Worm (Caenorhabditis elegans) whole organism, midembryonic: Measurements from ENCODE around the gene bir-1.

Experiments used
- T22C8.4 ChIP-seq: fragments of 200-800 bp; sonication (Bioruptor generic); IDR thresholded peaks from 2 replicates; pipeline ENCODE4 v1.3.6; 2022; ENCODE audit warnings: missing genetic modification characterization, missing compliant biosample characterization
- cog-1 ChIP-seq: sonication (generic microtip); optimal IDR thresholded peaks from 2 replicates; lab custom pipeline; 2016; ENCODE audit warnings: missing genetic modification characterization, missing compliant biosample characterization
- flt-1 ChIP-seq: fragments of 200-800 bp; sonication (Bioruptor generic); IDR thresholded peaks from 2 replicates; pipeline ENCODE4 v1.3.6; 2022; ENCODE audit warnings: missing genetic modification characterization, missing compliant biosample characterization
- klf-2 ChIP-seq: fragments of 200-800 bp; sonication (Bioruptor generic); conservative IDR thresholded peaks from 2 replicates; pipeline ENCODE4 v1.3.6; 2022; ENCODE audit warnings: missing genetic modification reagents, missing genetic modification characterization, missing compliant biosample characterization
- med-1 ChIP-seq: sonication (generic microtip); optimal IDR thresholded peaks from 2 replicates; lab custom pipeline; 2017; ENCODE audit warnings: missing genetic modification characterization, mild to moderate bottlenecking, missing compliant biosample characterization, antibody characterized with exemption, missing genetic modification reagents; ENCODE audit not compliant: insufficient read depth
- ref-1 ChIP-seq: fragments of 200-800 bp; sonication (Bioruptor generic); conservative IDR thresholded peaks from 2 replicates; pipeline ENCODE4 v1.3.6; 2022; ENCODE audit warnings: missing genetic modification reagents, missing genetic modification characterization, missing compliant biosample characterization
- tab-1 ChIP-seq: fragments of 200-800 bp; sonication (Bioruptor generic); IDR thresholded peaks from 2 replicates; pipeline ENCODE4 v1.3.6; 2022; ENCODE audit warnings: missing genetic modification characterization, missing compliant biosample characterization
- ztf-23 ChIP-seq: fragments of 200-800 bp; sonication (Bioruptor generic); IDR thresholded peaks from 2 replicates; pipeline ENCODE4 v1.3.6; 2022; ENCODE audit warnings: missing genetic modification reagents, missing genetic modification characterization, missing compliant biosample characterization
- ztf-29 ChIP-seq: fragments of 200-800 bp; sonication (Bioruptor generic); IDR thresholded peaks from 2 replicates; pipeline ENCODE4 v1.3.6; 2022; ENCODE audit warnings: missing genetic modification reagents, missing genetic modification characterization, missing compliant biosample characterization

Gene bir-1

ce11 chrV:11644166-11644565 lies at the start of gene bir-1:
Gene bir-1, plus strand, starts transcription at chrV:11644477.
- TF ChIP-seq T22C8.4 (GFP tag; lab: Robert Waterston, UW) (peak; percentile 76), tab-1 (GFP tag; lab: Robert Waterston, UW) (no peak), klf-2 (GFP tag; lab: Robert Waterston, UW) (no peak), ztf-29 (GFP tag; lab: Robert Waterston, UW) (no peak), ref-1 (peak; percentile 57; the same call in 1 of the 2 replicates), med-1 (no peak), cog-1 (peak; percentile 11), ztf-23 (peak; percentile 69; the same call in 1 of the 2 replicates), flt-1 (no peak)

ce11 chrV:11598807-11599206 lies 45.5 kb upstream of the bir-1 start, which contains the start of gene srx-84:
Gene srx-84, plus strand, starts transcription at chrV:11599107.
- TF ChIP-seq ztf-23 (no peak), klf-2 (GFP tag; lab: Robert Waterston, UW) (no peak), med-1 (no peak), cog-1 (no peak), flt-1 (no peak), ztf-29 (GFP tag; lab: Robert Waterston, UW) (no peak), ref-1 (no peak), tab-1 (GFP tag; lab: Robert Waterston, UW) (no peak), T22C8.4 (GFP tag; lab: Robert Waterston, UW) (no peak)

DNA sequence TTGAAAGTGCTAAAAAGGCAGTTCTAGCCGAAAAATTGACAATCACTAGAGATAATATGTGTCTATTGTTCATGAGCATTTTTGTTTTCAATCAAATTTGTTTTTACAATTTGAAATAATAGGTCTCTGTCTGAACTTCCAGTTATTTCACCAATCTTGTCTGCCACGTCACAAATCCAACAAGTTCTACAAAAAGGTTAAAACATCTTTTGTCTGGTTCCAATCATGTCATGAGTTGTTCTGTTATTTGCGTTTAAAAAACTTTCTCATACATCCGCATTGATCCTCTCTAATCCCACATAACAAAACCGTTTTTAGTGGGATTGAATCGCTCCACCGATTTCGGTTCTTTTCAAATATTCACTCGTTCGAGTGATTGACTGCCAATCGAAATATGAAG lies 43.5 kb upstream of the bir-1 start, which contains the start of gene F35B12.9:
TSS of gene F35B12.9 (plus strand) at position 372 of the 400 bp plus-strand sequence.
- TF ChIP-seq med-1 (no peak), klf-2 (GFP tag; lab: Robert Waterston, UW) (no peak), tab-1 (GFP tag; lab: Robert Waterston, UW) (no peak), cog-1 (no peak), flt-1 (no peak), T22C8.4 (GFP tag; lab: Robert Waterston, UW) (no peak), ref-1 (no peak), ztf-23 (no peak), ztf-29 (GFP tag; lab: Robert Waterston, UW) (no peak)

- TF ChIP-seq T22C8.4 (GFP tag; lab: Robert Waterston, UW) (no peak), med-1 (no peak)
Observed at ce11 chrV:11604484-11604883, 39.8 kb upstream of the bir-1 start, which contains the start of gene dhs-20. Gene dhs-20, minus strand, starts transcription at chrV:11604563.

- TF ChIP-seq tab-1 (GFP tag; lab: Robert Waterston, UW) (no peak), med-1 (no peak), ref-1 (no peak), klf-2 (GFP tag; lab: Robert Waterston, UW) (no peak), ztf-23 (no peak), T22C8.4 (GFP tag; lab: Robert Waterston, UW) (no peak), ztf-29 (GFP tag; lab: Robert Waterston, UW) (no peak), flt-1 (no peak), cog-1 (no peak)
Observed at ce11 chrV:11605227-11605626, 39.0 kb upstream of the bir-1 start.

- TF ChIP-seq ztf-23, result no peak
- TF ChIP-seq ztf-29 (GFP tag; lab: Robert Waterston, UW), result no peak
- TF ChIP-seq med-1, result no peak
- no peak for TF ChIP-seq ref-1
- TF ChIP-seq tab-1 (GFP tag; lab: Robert Waterston, UW), result no peak
Observed at ce11 chrV:11606424-11606823, 37.9 kb upstream of the bir-1 start, which contains the start of gene idpp-16. Gene idpp-16, minus strand, starts transcription at chrV:11606524.

DNA sequence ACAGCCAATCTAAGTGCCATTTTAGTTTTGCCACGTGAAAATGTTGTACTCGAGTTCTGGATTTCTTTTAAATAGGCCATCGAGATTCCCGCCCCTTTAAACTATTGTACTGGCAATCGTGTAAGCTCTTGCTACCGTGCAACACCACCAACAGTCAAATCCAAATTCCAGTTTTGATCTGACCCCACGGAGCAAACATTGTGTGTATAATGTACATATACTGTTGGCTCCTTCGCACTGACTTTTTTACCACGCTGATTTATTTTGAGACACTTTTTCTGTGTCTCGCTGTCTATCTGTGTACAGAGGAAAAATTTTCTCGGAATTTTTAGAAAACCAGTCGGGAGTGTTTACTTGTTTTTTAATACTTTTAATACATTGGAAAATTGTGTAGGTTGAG lies 34.2 kb upstream of the bir-1 start, which contains the start of gene piit-1:
TSS of gene piit-1 (minus strand) at position 101 of the 400 bp plus-strand sequence.
- no peak for TF ChIP-seq cog-1
- no peak for TF ChIP-seq T22C8.4 (GFP tag; lab: Robert Waterston, UW)
- TF ChIP-seq ref-1, result no peak
- no peak for TF ChIP-seq klf-2 (GFP tag; lab: Robert Waterston, UW)
- TF ChIP-seq ztf-23, result no peak
- no peak for TF ChIP-seq med-1
- TF ChIP-seq ztf-29 (GFP tag; lab: Robert Waterston, UW), result no peak
- TF ChIP-seq flt-1, result no peak
- TF ChIP-seq tab-1 (GFP tag; lab: Robert Waterston, UW), result no peak

DNA sequence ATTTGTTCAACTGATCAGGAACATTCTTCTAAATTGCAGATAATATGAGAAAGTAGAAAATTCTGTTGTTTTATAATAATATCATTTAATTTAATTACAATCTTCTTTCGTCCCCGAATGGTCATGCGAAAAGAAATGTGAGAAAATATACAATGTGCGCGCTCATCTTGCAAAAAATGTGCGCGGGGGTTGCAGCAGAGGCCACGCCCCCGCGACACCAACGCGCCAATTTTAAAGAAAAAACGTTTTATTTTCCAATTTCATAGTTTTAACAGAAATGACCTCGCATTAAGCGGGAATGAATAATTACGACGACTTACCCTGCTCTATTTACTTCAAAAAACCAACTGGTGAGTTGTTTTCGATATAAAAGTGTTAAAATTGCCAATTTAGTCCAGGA lies 33.8 kb upstream of the bir-1 start, which contains the start of gene sas-5:
TSS of gene sas-5 (plus strand) at position 257 of the 400 bp plus-strand sequence.
- TF ChIP-seq cog-1 (peak; percentile 45), med-1 (peak; percentile 92), ztf-23 (peak; percentile 91), flt-1 (peak; percentile 92), T22C8.4 (GFP tag; lab: Robert Waterston, UW) (peak; percentile 58; the same call in 1 of the 2 replicates), tab-1 (GFP tag; lab: Robert Waterston, UW) (peak; percentile 86), klf-2 (GFP tag; lab: Robert Waterston, UW) (peak; percentile 85), ref-1 (peak; percentile 53; the same call in 1 of the 2 replicates), ztf-29 (GFP tag; lab: Robert Waterston, UW) (peak; percentile 60)

DNA sequence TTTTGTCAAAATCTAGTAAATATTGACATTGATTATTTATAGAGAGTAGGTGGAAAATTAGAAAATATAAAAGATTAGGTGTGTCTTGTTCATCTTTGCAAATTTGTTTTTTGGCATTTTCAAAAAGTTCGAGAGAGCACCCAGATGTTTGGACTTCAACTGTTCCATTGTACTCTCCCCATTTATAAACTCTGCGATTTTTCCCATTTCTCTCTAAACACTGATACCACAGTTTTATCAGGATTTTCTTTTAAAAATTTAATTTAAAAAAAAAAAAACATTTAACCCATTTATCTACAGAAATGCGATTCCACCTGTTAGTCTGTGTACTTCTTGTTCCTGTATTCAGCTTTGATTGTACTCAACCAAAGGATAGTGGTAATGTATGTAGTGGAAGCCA lies 31.3 kb upstream of the bir-1 start, which contains the start of gene tag-290:
TSS of gene tag-290 (plus strand) at position 301 of the 400 bp plus-strand sequence.
- TF ChIP-seq ztf-29 (GFP tag; lab: Robert Waterston, UW) (no peak), med-1 (no peak), ztf-23 (no peak), ref-1 (no peak), klf-2 (GFP tag; lab: Robert Waterston, UW) (no peak), flt-1 (no peak), tab-1 (GFP tag; lab: Robert Waterston, UW) (no peak), T22C8.4 (GFP tag; lab: Robert Waterston, UW) (no peak), cog-1 (no peak)

DNA sequence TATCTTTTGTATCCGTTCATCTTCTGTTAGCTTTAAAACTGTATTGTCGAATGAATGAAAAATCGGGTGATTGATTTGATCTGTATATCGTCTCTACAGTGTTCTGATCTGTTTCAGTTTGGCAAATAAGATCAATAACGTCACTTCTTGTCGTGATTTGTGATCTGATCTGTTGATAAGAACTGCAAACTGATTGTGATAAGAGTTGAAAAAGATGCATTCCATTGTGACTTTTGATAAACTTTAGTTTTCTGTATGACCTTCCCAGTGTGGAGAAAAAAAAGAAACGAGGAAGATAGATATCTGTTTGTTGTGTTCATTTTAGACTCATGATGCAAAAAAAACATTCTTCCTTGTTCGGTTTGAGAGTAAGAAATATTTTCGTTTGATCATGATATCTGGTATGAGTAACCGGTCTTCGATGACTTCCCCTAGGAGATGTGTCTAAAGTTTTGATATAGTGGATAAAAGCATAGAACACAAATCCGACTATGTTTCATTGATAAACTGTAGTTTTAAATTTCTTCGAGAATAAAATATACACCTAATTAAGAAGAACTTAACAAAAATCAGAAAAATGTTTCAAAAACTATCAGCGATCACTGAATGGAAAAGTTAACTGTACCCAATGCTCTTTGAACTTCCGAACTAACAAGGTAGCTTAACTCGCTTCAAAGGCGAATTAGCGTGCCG lies 29.3 kb upstream of the bir-1 start:
- no peak for TF ChIP-seq flt-1
- TF ChIP-seq ref-1, result no peak
- TF ChIP-seq med-1, result no peak
- TF ChIP-seq cog-1, result no peak
- TF ChIP-seq ztf-23, result no peak
- TF ChIP-seq tab-1 (GFP tag; lab: Robert Waterston, UW), result no peak
- no peak for TF ChIP-seq klf-2 (GFP tag; lab: Robert Waterston, UW)
- TF ChIP-seq T22C8.4 (GFP tag; lab: Robert Waterston, UW), result no peak
- TF ChIP-seq ztf-29 (GFP tag; lab: Robert Waterston, UW), result no peak
